Worm (Caenorhabditis elegans): ENCODE data around the gene F46C5.7.

Gene F46C5.7

ce11 chrII:8884262-8884949 is 45.3 kb downstream of the F46C5.7 start, which contains the start of the genes T07D4.5 and ddx-19:
TSS of gene T07D4.5 (minus strand) at chrII:8884332.
TSS of gene ddx-19 (plus strand) at chrII:8884899.
- TF ChIP-seq tbx-37 (GFP tag; conservative IDR thresholded peaks at IDR 0.05) (no peak), aly-1 (tag; optimal IDR thresholded peaks at IDR 0.05) (no peak), ceh-13 (GFP tag; optimal IDR thresholded peaks at IDR 0.05) (no peak), sea-1 (GFP tag; conservative IDR thresholded peaks at IDR 0.05) (no peak)

ce11 chrII:8889589-8889988 is 50.5 kb downstream of the F46C5.7 start:
- TF ChIP-seq tbx-11 (GFP tag; IDR thresholded peaks at IDR 0.05) (no peak), pes-1 (GFP tag; IDR thresholded peaks at IDR 0.05) (no peak)
